Worm (Caenorhabditis elegans): ENCODE measurements around the gene ZK1127.13.

ce11 chrII:7090085-7090484 lies 37.0 kb downstream of the ZK1127.13 start:
- TF ChIP-seq nhr-67 (tag; optimal IDR thresholded peaks at IDR 0.05) = no peak
- TF ChIP-seq aly-2 (tag; optimal IDR thresholded peaks at IDR 0.05) = no peak

Data from whole organism, L3 larva.